Worm (Caenorhabditis elegans) whole organism, L4 larva: ENCODE data around the gene clec-2.

Experiments
- F49E8.2 ChIP-seq: sonication (generic microtip); optimal IDR thresholded peaks from 2 replicates; lab custom pipeline; 2016; ENCODE audit warnings: missing compliant biosample characterization, mild to moderate bottlenecking, missing genetic modification characterization, borderline replicate concordance
- Y48G9A.11 ChIP-seq: fragments of 200-800 bp; sonication (Bioruptor generic); IDR thresholded peaks from 2 replicates; pipeline ENCODE4 v1.3.6; 2022; ENCODE audit warnings: missing genetic modification reagents, missing genetic modification characterization, missing compliant biosample characterization
- aly-2 ChIP-seq: sonication (generic microtip); optimal IDR thresholded peaks from 2 replicates; lab custom pipeline; 2018; ENCODE audit warnings: missing biosample characterization, missing genetic modification characterization
- ama-1 ChIP-seq: fragments of 150-350 bp; optimal IDR thresholded peaks from 2 replicates; lab custom pipeline; 2014; ENCODE audit warnings: inconsistent platforms, mixed read lengths
- arid-1 ChIP-seq: fragments of 200-800 bp; sonication (Bioruptor generic); conservative IDR thresholded peaks from 2 replicates; pipeline ENCODE4 v1.3.6; 2022; ENCODE audit warnings: missing genetic modification reagents, missing genetic modification characterization, missing compliant biosample characterization
- attf-4 ChIP-seq: sonication (generic microtip); optimal IDR thresholded peaks from 3 replicates; lab custom pipeline; 2017; ENCODE audit warnings: missing biosample characterization, missing genetic modification characterization
- ceh-20 ChIP-seq: fragments of 200-800 bp; sonication (Bioruptor generic); IDR thresholded peaks from 2 replicates; pipeline ENCODE4 v1.3.6; 2022; ENCODE audit warnings: missing genetic modification reagents, missing genetic modification characterization, missing compliant biosample characterization
- ceh-28 ChIP-seq: fragments of 150-350 bp; optimal IDR thresholded peaks from 2 replicates; lab custom pipeline; 2014; ENCODE audit warnings: missing biosample characterization, missing genetic modification reagents, missing genetic modification characterization
- ceh-32 ChIP-seq: sonication (generic microtip); optimal IDR thresholded peaks from 2 replicates; lab custom pipeline; 2016; ENCODE audit warnings: mild to moderate bottlenecking, missing genetic modification characterization, missing compliant biosample characterization; ENCODE audit not compliant: poor library complexity
- ceh-44 ChIP-seq: fragments of 200-800 bp; sonication (Bioruptor generic); IDR thresholded peaks from 2 replicates; pipeline ENCODE4 v1.3.6; 2022; ENCODE audit warnings: missing genetic modification reagents, missing genetic modification characterization, missing compliant biosample characterization
- ces-1 ChIP-seq: fragments of 150-350 bp; sonication (generic microtip); optimal IDR thresholded peaks from 4 replicates; lab custom pipeline; 2014; ENCODE audit warnings: missing biosample characterization, missing genetic modification reagents, missing genetic modification characterization
- daf-8 ChIP-seq: fragments of 200-800 bp; sonication (Bioruptor generic); IDR thresholded peaks from 2 replicates; pipeline ENCODE4 v1.3.6; 2022; ENCODE audit warnings: missing genetic modification characterization, missing compliant biosample characterization
- dmd-8 ChIP-seq: fragments of 200-800 bp; sonication (Bioruptor generic); IDR thresholded peaks from 2 replicates; pipeline ENCODE4 v1.3.6; 2022; ENCODE audit warnings: missing genetic modification characterization, missing compliant biosample characterization
- dmd-9 ChIP-seq: fragments of 200-800 bp; sonication (Bioruptor generic); IDR thresholded peaks from 2 replicates; pipeline ENCODE4 v1.3.6; 2022; ENCODE audit warnings: missing genetic modification reagents, missing genetic modification characterization, missing compliant biosample characterization
- duxl-1 ChIP-seq: sonication (generic microtip); optimal IDR thresholded peaks from 2 replicates; lab custom pipeline; 2016; ENCODE audit warnings: mild to moderate bottlenecking, missing genetic modification characterization, moderate library complexity, missing compliant biosample characterization; ENCODE audit not compliant: poor library complexity
- egl-43 ChIP-seq: fragments of 200-800 bp; sonication (Bioruptor generic); IDR thresholded peaks from 2 replicates; pipeline ENCODE4 v1.3.6; 2022; ENCODE audit warnings: missing genetic modification reagents, missing genetic modification characterization, missing compliant biosample characterization
- fkh-10 ChIP-seq: fragments of 150-350 bp; optimal IDR thresholded peaks from 2 replicates; lab custom pipeline; 2014; ENCODE audit warnings: missing biosample characterization, missing genetic modification reagents, missing genetic modification characterization
- hlh-11 ChIP-seq: fragments of 200-800 bp; sonication (Bioruptor generic); optimal IDR thresholded peaks from 2 replicates; lab custom pipeline; 2018; ENCODE audit warnings: mild to moderate bottlenecking, missing genetic modification characterization, missing compliant biosample characterization
- hmg-1.1 ChIP-seq: fragments of 200-800 bp; sonication (Bioruptor generic); IDR thresholded peaks from 2 replicates; pipeline ENCODE4 v1.3.6; 2022; ENCODE audit warnings: missing genetic modification reagents, missing genetic modification characterization, missing compliant biosample characterization
- jun-1 ChIP-seq: fragments of 150-350 bp; optimal IDR thresholded peaks from 2 replicates; lab custom pipeline; 2014; ENCODE audit warnings: missing biosample characterization, missing genetic modification reagents, missing genetic modification characterization
- lin-1 ChIP-seq: fragments of 200-800 bp; sonication (Bioruptor generic); IDR thresholded peaks from 2 replicates; pipeline ENCODE4 v1.3.6; 2022; ENCODE audit warnings: missing genetic modification reagents, missing genetic modification characterization, missing compliant biosample characterization
- lin-15B ChIP-seq: fragments of 150-350 bp; sonication (generic microtip); optimal IDR thresholded peaks from 3 replicates; lab custom pipeline; 2014; ENCODE audit warnings: missing biosample characterization, missing genetic modification characterization
- lin-39 ChIP-seq: fragments of 150-350 bp; optimal IDR thresholded peaks from 2 replicates; lab custom pipeline; 2014; ENCODE audit warnings: missing biosample characterization, missing genetic modification reagents, missing genetic modification characterization
- madf-5 ChIP-seq, 2 experiments: fragments of 200-800 bp; sonication (Bioruptor generic); IDR thresholded peaks; 2 replicates each; pipeline ENCODE4 v1.3.6; 2022; ENCODE audit warnings: missing compliant biosample characterization in 2 of 2, missing genetic modification characterization in 2 of 2
- madf-9 ChIP-seq: fragments of 200-800 bp; sonication (Bioruptor generic); conservative IDR thresholded peaks from 2 replicates; pipeline ENCODE4 v1.3.6; 2022; ENCODE audit warnings: missing genetic modification reagents, missing genetic modification characterization, missing compliant biosample characterization
- mdl-1 ChIP-seq, 2 experiments: fragments of 150-350 bp in 1 of 2; sonication (generic microtip) in 1 of 2; optimal IDR thresholded peaks; 2 replicates each; lab custom pipeline; 2014 to 2017; ENCODE audit warnings: missing biosample characterization in 2 of 2, missing genetic modification characterization in 2 of 2
- nhr-25 ChIP-seq: sonication (generic microtip); optimal IDR thresholded peaks from 2 replicates; lab custom pipeline; 2017; ENCODE audit warnings: missing genetic modification characterization, mild to moderate bottlenecking, missing compliant biosample characterization, antibody characterized with exemption, moderate library complexity, borderline replicate concordance; ENCODE audit not compliant: insufficient read depth
- nhr-28 ChIP-seq: fragments of 150-350 bp; optimal IDR thresholded peaks from 2 replicates; lab custom pipeline; 2014; ENCODE audit warnings: missing biosample characterization, missing genetic modification characterization
- nhr-41 ChIP-seq: fragments of 200-800 bp; sonication (Bioruptor generic); IDR thresholded peaks from 2 replicates; pipeline ENCODE4 v1.3.6; 2022; ENCODE audit warnings: missing genetic modification reagents, missing genetic modification characterization, missing compliant biosample characterization
- nhr-77 ChIP-seq: fragments of 150-350 bp; optimal IDR thresholded peaks from 2 replicates; lab custom pipeline; 2014; ENCODE audit warnings: missing biosample characterization, missing genetic modification characterization
- php-3 ChIP-seq: fragments of 200-800 bp; sonication (Bioruptor generic); IDR thresholded peaks from 2 replicates; pipeline ENCODE4 v1.3.6; 2022; ENCODE audit warnings: missing genetic modification reagents, missing genetic modification characterization, missing compliant biosample characterization
- set-16 ChIP-seq: fragments of 200-800 bp; sonication (Bioruptor generic); IDR thresholded peaks from 2 replicates; pipeline ENCODE4 v1.3.6; 2022; ENCODE audit warnings: missing genetic modification reagents, missing genetic modification characterization, missing compliant biosample characterization
- spr-3 ChIP-seq: fragments of 200-800 bp; sonication (Bioruptor generic); optimal IDR thresholded peaks from 2 replicates; lab custom pipeline; 2018; ENCODE audit warnings: mild to moderate bottlenecking, missing genetic modification characterization, missing compliant biosample characterization
- unc-62 ChIP-seq, 3 experiments: fragments of 150-350 bp in 1 of 3; sonication (generic microtip); optimal IDR thresholded peaks in 2 of 3; peaks in 1 of 3; 1 replicate in 1 of 3; 2 replicates in 2 of 3; lab custom pipeline; 2014 to 2017; ENCODE audit warnings: missing biosample characterization in 3 of 3, missing genetic modification characterization in 3 of 3, missing genetic modification reagents in 3 of 3, missing genotype in 1 of 3
- zip-11 ChIP-seq: fragments of 200-800 bp; sonication (Bioruptor generic); IDR thresholded peaks from 2 replicates; pipeline ENCODE4 v1.3.6; 2022; ENCODE audit warnings: missing genetic modification characterization, missing compliant biosample characterization
- ztf-11 ChIP-seq: fragments of 150-350 bp; optimal IDR thresholded peaks from 2 replicates; lab custom pipeline; 2014; ENCODE audit warnings: missing biosample characterization, missing genetic modification characterization
- ztf-7 ChIP-seq: fragments of 150-350 bp; optimal IDR thresholded peaks from 2 replicates; lab custom pipeline; 2014; ENCODE audit warnings: missing biosample characterization, missing genetic modification characterization

Gene clec-2

DNA sequence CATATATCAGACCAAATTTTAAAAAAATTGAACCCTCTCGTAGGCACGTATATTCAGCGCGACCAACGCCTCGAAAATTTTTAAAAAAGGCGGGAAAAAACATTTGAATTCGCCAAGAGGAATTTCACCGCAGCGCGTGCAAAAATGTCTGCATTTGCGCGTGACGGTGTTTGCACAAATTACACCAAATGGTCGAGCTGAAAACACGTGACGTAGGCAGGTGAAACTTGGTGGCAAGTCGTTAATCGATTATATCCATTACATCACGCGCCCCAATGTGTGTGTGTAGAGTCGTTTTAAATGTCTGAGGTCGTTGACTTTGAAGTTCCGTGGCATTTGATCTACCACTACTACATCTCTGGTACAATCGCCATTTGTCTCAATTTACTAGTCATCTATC lies 27.5 kb upstream of the clec-2 start, which contains the start of gene sri-31:
Gene sri-31, plus strand, starts transcription at position 301 of the 400 bp plus-strand sequence.
- TF ChIP-seq Y48G9A.11 (GFP tag; lab: Robert Waterston, UW) (0 out of 2 replicates have a peak, but pooled peaks have one; percentile 7), nhr-25 (no peak), ztf-11 (no peak), jun-1 (tag; lab: Kevin White, UChicago) (no peak)

DNA sequence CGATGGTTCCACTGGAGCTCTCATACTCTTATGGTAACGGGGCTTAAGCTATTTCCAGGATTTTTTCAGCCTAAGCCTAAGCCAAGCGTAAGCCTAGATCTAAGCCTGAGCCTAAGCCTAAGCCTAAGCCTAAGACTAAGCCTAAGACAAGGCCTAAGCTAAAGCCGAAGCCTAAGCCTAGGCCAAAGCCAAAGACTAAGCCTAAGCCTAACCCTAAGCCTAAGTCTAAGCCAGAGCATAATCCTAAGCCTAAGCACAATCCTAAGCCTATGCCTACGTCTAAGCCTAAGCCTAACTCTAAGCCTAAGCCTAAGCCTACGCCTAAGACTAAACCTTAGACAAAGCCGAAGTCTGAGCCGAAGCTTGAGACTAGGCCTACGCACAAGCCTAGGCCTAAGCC lies 25.8 kb upstream of the clec-2 start:
- TF ChIP-seq nhr-77 (no peak), attf-4 (tag; lab: Kevin White, UChicago) (no peak), ceh-32 (tag; lab: Kevin White, UChicago) (no peak), arid-1 (GFP tag; lab: Robert Waterston, UW) (no peak)
- TF ChIP-seq, all 104 proteins: peak for 0

- TF ChIP-seq nhr-41 (GFP tag; lab: Robert Waterston, UW) (no peak), nhr-25 (no peak)
Observed at ce11 chrII:3048378-3048777, 25.1 kb upstream of the clec-2 start, which contains the start of gene sri-28. Gene sri-28, plus strand, starts transcription at chrII:3048678.

DNA sequence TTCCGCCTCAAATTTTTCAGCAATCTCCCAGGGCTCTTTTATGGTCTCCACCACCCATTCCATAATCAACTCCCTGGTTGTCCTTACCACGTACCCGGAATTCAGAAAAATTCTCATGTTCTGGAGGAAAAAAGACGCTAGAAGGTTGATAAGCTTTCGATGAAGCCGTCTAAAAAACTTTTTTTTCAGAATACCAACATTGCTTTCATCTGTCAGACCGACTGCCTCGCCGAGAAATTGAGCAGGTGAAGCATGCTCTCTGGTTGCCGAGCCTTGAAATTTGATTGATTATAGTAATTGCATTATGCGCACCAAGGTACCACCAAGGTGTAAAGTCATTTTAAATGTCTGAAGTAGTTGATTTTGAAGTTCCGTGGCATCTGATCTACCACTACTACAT lies 22.6 kb upstream of the clec-2 start, which contains the start of gene sri-30:
Gene sri-30, plus strand, starts transcription at position 301 of the 400 bp plus-strand sequence.
- TF ChIP-seq unc-62 (GFP tag; optimal IDR thresholded peaks at IDR 0.05 in 1 of 2; lab: Kevin White, UChicago) (peak in 1 of 2 experiments; percentile 87), unc-62 (tag; optimal IDR thresholded peaks at IDR 0.05; lab: Kevin White, UChicago) (no peak), dmd-9 (GFP tag; lab: Robert Waterston, UW) (no peak)

ce11 chrII:3045422-3045821 lies 22.2 kb upstream of the clec-2 start:
- no peak for TF ChIP-seq lin-39
- no peak for TF ChIP-seq hlh-11
- no peak for TF ChIP-seq fkh-10 (GFP tag; lab: Kevin White, UChicago)
- no peak for TF ChIP-seq ces-1 (GFP tag; lab: Kevin White, UChicago)
- no peak for TF ChIP-seq ceh-44
- peak; percentile 84 for TF ChIP-seq set-16 (GFP tag; lab: Robert Waterston, UW)
- no peak for TF ChIP-seq mdl-1 (tag; optimal IDR thresholded peaks at IDR 0.05; lab: Kevin White, UChicago)
- no peak for TF ChIP-seq madf-9 (GFP tag; lab: Robert Waterston, UW)
- no peak for TF ChIP-seq Y48G9A.11 (GFP tag; lab: Robert Waterston, UW)
- no peak for TF ChIP-seq nhr-28
- no peak for TF ChIP-seq ama-1 (lab: Kevin White, UChicago)
- no peak for TF ChIP-seq ceh-28 (tag; lab: Kevin White, UChicago)
- peak; percentile 25; the same call in 1 of the 2 replicates for TF ChIP-seq egl-43

DNA sequence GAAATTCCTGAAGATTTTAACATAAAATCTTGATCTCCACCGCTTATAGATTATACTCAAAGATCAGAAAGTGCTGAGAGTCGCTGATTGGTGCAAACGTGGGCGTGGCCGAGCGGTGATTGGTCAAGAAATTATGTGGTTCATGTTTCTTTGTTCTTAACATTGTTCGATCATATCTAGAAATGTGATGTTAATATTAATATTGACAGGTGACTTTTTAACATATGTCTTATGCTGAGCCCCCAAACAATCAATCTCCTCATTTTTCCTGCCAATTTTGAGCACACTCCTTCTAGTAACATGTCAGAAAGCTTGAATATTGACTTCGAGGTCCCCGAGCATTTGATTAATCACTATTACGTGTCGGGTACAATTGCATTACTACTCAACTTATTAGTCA lies 20.8 kb upstream of the clec-2 start, which contains the start of gene sri-29:
Gene sri-29, plus strand, starts transcription at position 301 of the 400 bp plus-strand sequence.
- TF ChIP-seq aly-2 (tag; lab: Kevin White, UChicago), result no peak
- peak in 1 of 2 experiments; percentile 13 for TF ChIP-seq unc-62 (GFP tag; optimal IDR thresholded peaks at IDR 0.05 in 1 of 2; lab: Kevin White, UChicago)
- no peak for TF ChIP-seq unc-62 (tag; optimal IDR thresholded peaks at IDR 0.05; lab: Kevin White, UChicago)

ce11 chrII:3043358-3043757 lies 20.1 kb upstream of the clec-2 start, which contains the start of gene B0454.8:
Gene B0454.8, minus strand, starts transcription at chrII:3043458.
- no peak for TF ChIP-seq zip-11 (GFP tag; lab: Robert Waterston, UW)
- TF ChIP-seq lin-1 (GFP tag; lab: Robert Waterston, UW), result no peak
- TF ChIP-seq spr-3, result no peak
- no peak for TF ChIP-seq dmd-8 (GFP tag; lab: Robert Waterston, UW)
- no peak for TF ChIP-seq unc-62 (GFP tag; optimal IDR thresholded peaks at IDR 0.05 in 1 of 2; lab: Kevin White, UChicago)
- no peak for TF ChIP-seq unc-62 (tag; optimal IDR thresholded peaks at IDR 0.05; lab: Kevin White, UChicago)
- TF ChIP-seq daf-8, result no peak
- TF ChIP-seq duxl-1, result no peak
- TF ChIP-seq madf-5 (GFP tag; IDR thresholded peaks at IDR 0.05; lab: Robert Waterston, UW), result no peak
- no peak for TF ChIP-seq lin-15B (tag; lab: Kevin White, UChicago)
- TF ChIP-seq fkh-10 (GFP tag; lab: Kevin White, UChicago), result no peak
- no peak for TF ChIP-seq hmg-1.1 (GFP tag; lab: Robert Waterston, UW)
- no peak for TF ChIP-seq F49E8.2 (tag; lab: Kevin White, UChicago)
- no peak for TF ChIP-seq ceh-20
- no peak for TF ChIP-seq ztf-7 (tag; lab: Kevin White, UChicago)
- TF ChIP-seq php-3, result no peak
